Worm (Caenorhabditis elegans) whole organism, late embryonic: Measurements from ENCODE around the gene eak-7.

Experiments used
- F13H6.1 ChIP-seq: sonication (generic microtip); optimal IDR thresholded peaks from 2 replicates; lab custom pipeline; 2016; ENCODE audit warnings: missing genetic modification characterization, missing compliant biosample characterization
- K02D7.2 ChIP-seq: sonication (generic microtip); optimal IDR thresholded peaks from 2 replicates; lab custom pipeline; 2017; ENCODE audit warnings: mild to moderate bottlenecking, missing genetic modification characterization, missing compliant biosample characterization
- T23F11.4 ChIP-seq: fragments of 200-800 bp; sonication (Bioruptor generic); optimal IDR thresholded peaks from 2 replicates; lab custom pipeline; 2018; ENCODE audit warnings: mild to moderate bottlenecking, missing genetic modification characterization, missing compliant biosample characterization
- ceh-18 ChIP-seq: sonication (generic microtip); optimal IDR thresholded peaks from 2 replicates; lab custom pipeline; 2016; ENCODE audit warnings: missing genetic modification characterization, missing compliant biosample characterization
- ceh-24 ChIP-seq: sonication (generic microtip); optimal IDR thresholded peaks from 2 replicates; lab custom pipeline; 2016; ENCODE audit warnings: mild to moderate bottlenecking, missing genetic modification characterization, missing compliant biosample characterization
- ceh-31 ChIP-seq: sonication (generic microtip); optimal IDR thresholded peaks from 2 replicates; lab custom pipeline; 2016; ENCODE audit warnings: missing genetic modification characterization, missing compliant biosample characterization
- ceh-45 ChIP-seq: fragments of 200-800 bp; sonication (Bioruptor generic); IDR thresholded peaks from 2 replicates; pipeline ENCODE4 v1.3.6; 2022; ENCODE audit warnings: missing genetic modification reagents, missing genetic modification characterization, missing compliant biosample characterization
- ceh-9 ChIP-seq: sonication (generic microtip); optimal IDR thresholded peaks from 2 replicates; lab custom pipeline; 2016; ENCODE audit warnings: mild to moderate bottlenecking, missing genetic modification characterization, inconsistent platforms, missing compliant biosample characterization
- elt-4 ChIP-seq: sonication (generic microtip); optimal IDR thresholded peaks from 2 replicates; lab custom pipeline; 2016; ENCODE audit warnings: missing genetic modification characterization, missing compliant biosample characterization
- fax-1 ChIP-seq: sonication (generic microtip); optimal IDR thresholded peaks from 2 replicates; lab custom pipeline; 2016; ENCODE audit warnings: missing genotype, missing genetic modification characterization, missing compliant biosample characterization
- fkh-10 ChIP-seq: fragments of 150-350 bp; optimal IDR thresholded peaks from 2 replicates; lab custom pipeline; 2014; ENCODE audit warnings: missing biosample characterization, missing genetic modification reagents, missing genetic modification characterization
- gmeb-2 ChIP-seq: sonication (generic microtip); optimal IDR thresholded peaks from 2 replicates; lab custom pipeline; 2016; ENCODE audit warnings: missing genetic modification characterization, inconsistent platforms, missing compliant biosample characterization
- hlh-30 ChIP-seq: sonication (generic microtip); optimal IDR thresholded peaks from 2 replicates; lab custom pipeline; 2017; ENCODE audit warnings: antibody characterized with exemption, missing genetic modification characterization, missing compliant biosample characterization; ENCODE audit not compliant: insufficient read depth
- mec-3 ChIP-seq: sonication (generic microtip); optimal IDR thresholded peaks from 2 replicates; lab custom pipeline; 2016; ENCODE audit warnings: borderline replicate concordance, missing genetic modification characterization, missing compliant biosample characterization
- odd-2 ChIP-seq: sonication (generic microtip); optimal IDR thresholded peaks from 2 replicates; lab custom pipeline; 2017; ENCODE audit warnings: antibody characterized with exemption, mild to moderate bottlenecking, missing genetic modification characterization, missing compliant biosample characterization
- pat-9 ChIP-seq: fragments of 200-800 bp; sonication (Bioruptor generic); optimal IDR thresholded peaks from 2 replicates; lab custom pipeline; 2018; ENCODE audit warnings: mild to moderate bottlenecking, missing genetic modification characterization, moderate library complexity, missing compliant biosample characterization
- pha-4 ChIP-seq: fragments of 150-350 bp; optimal IDR thresholded peaks from 2 replicates; lab custom pipeline; 2018; ENCODE audit warnings: missing biosample characterization, missing genetic modification reagents, missing genetic modification characterization
- pros-1 ChIP-seq: fragments of 150-350 bp; optimal IDR thresholded peaks from 2 replicates; lab custom pipeline; 2014; ENCODE audit warnings: missing biosample characterization, missing genetic modification reagents, missing genetic modification characterization
- sdc-2 ChIP-seq: sonication (generic microtip); optimal IDR thresholded peaks from 2 replicates; lab custom pipeline; 2016; ENCODE audit warnings: missing genotype, missing genetic modification characterization, missing compliant biosample characterization
- tbx-7 ChIP-seq: sonication (generic microtip); optimal IDR thresholded peaks from 2 replicates; lab custom pipeline; 2016; ENCODE audit warnings: missing genotype, missing genetic modification characterization, missing compliant biosample characterization
- ttx-3 ChIP-seq: sonication (generic microtip); optimal IDR thresholded peaks from 2 replicates; lab custom pipeline; 2016; ENCODE audit warnings: missing genetic modification reagents, missing genetic modification characterization, missing compliant biosample characterization

eak-7 gene

DNA sequence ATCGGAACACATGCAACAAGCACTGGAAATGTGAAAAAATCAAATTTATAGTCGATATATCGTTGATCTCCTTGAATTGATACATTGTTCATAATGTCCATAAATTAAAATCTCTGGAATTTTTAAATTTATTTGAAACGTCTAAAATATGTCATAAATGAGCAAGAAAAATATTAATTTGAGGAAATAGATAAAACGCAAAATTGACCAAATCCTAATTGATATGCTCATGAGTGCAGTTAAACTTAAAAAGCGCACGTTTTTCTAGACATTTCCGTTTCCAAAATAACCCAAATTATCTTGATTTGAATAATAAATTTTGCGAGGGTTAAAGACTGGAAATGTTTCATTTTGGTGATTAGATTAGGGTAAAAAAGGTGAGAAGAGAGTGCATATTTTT, 43.3 kb downstream of the eak-7 start, which contains the start of gene sru-13:
TSS of gene sru-13 (minus strand) at position 101 of the 400 bp plus-strand sequence.
- no peak for TF ChIP-seq mec-3
- no peak for TF ChIP-seq fkh-10 (GFP tag; lab: Kevin White, UChicago)
- TF ChIP-seq pat-9 (tag; lab: Kevin White, UChicago), result no peak
- TF ChIP-seq gmeb-2 (tag; lab: Kevin White, UChicago), result no peak
- no peak for TF ChIP-seq ttx-3 (tag; lab: Kevin White, UChicago)
- no peak for TF ChIP-seq F13H6.1
- TF ChIP-seq tbx-7 (tag; lab: Kevin White, UChicago), result no peak
- no peak for TF ChIP-seq K02D7.2
- TF ChIP-seq ceh-24 (tag; lab: Kevin White, UChicago), result no peak
- no peak for TF ChIP-seq pha-4
- TF ChIP-seq pros-1 (tag; lab: Kevin White, UChicago), result no peak
- no peak for TF ChIP-seq fax-1 (tag; lab: Kevin White, UChicago)
- no peak for TF ChIP-seq sdc-2 (tag; lab: Kevin White, UChicago)
- no peak for TF ChIP-seq ceh-45 (GFP tag; lab: Robert Waterston, UW)
- TF ChIP-seq ceh-18 (tag; lab: Kevin White, UChicago), result no peak
- no peak for TF ChIP-seq ceh-31 (tag; lab: Kevin White, UChicago)
- no peak for TF ChIP-seq hlh-30 (tag; lab: Kevin White, UChicago)
- no peak for TF ChIP-seq T23F11.4 (GFP tag; lab: Kevin White, UChicago)

- no peak for TF ChIP-seq tbx-7 (tag; lab: Kevin White, UChicago)
- no peak for TF ChIP-seq ceh-9
- no peak for TF ChIP-seq odd-2 (tag; lab: Kevin White, UChicago)
- TF ChIP-seq elt-4, result no peak
Measured at ce11 chrIV:12520150-12520549, 45.6 kb downstream of the eak-7 start, which contains the start of gene tsp-4. tsp-4 (minus strand) TSS chrIV:12520250.
